Worm (Caenorhabditis elegans) whole organism, mixed stage, embryonic: ENCODE measurements around the gene str-57.

Experiments used
- ces-1 ChIP-seq: fragments of 150-350 bp; optimal IDR thresholded peaks from 2 replicates; lab custom pipeline; 2014; ENCODE audit warnings: missing biosample characterization, missing genetic modification reagents, missing genetic modification characterization
- elt-3 ChIP-seq: fragments of 150-350 bp; optimal IDR thresholded peaks from 2 replicates; lab custom pipeline; 2014; ENCODE audit warnings: missing biosample characterization, missing genetic modification characterization
- flh-1 ChIP-seq: fragments of 200-800 bp; sonication (Bioruptor generic); optimal IDR thresholded peaks from 2 replicates; lab custom pipeline; 2018; ENCODE audit warnings: mild to moderate bottlenecking, missing genetic modification characterization, moderate library complexity, missing compliant biosample characterization
- lsy-2 ChIP-seq: fragments of 150-350 bp; optimal IDR thresholded peaks from 2 replicates; lab custom pipeline; 2014; ENCODE audit warnings: missing biosample characterization, missing genetic modification characterization
- mab-5 ChIP-seq: fragments of 150-350 bp; optimal IDR thresholded peaks from 2 replicates; lab custom pipeline; 2014; ENCODE audit warnings: missing biosample characterization, missing genetic modification characterization
- nhr-28 ChIP-seq: fragments of 150-350 bp; optimal IDR thresholded peaks from 2 replicates; lab custom pipeline; 2014; ENCODE audit warnings: missing biosample characterization, missing genetic modification characterization
- nhr-76 ChIP-seq: sonication (generic microtip); optimal IDR thresholded peaks from 2 replicates; lab custom pipeline; 2017; ENCODE audit warnings: missing biosample characterization, missing genetic modification characterization
- sem-2 ChIP-seq: fragments of 200-800 bp; sonication (Bioruptor generic); optimal IDR thresholded peaks from 2 replicates; lab custom pipeline; 2018; ENCODE audit warnings: mild to moderate bottlenecking, missing genetic modification characterization, missing compliant biosample characterization
- snpc-4 ChIP-seq: fragments of 150-350 bp; optimal IDR thresholded peaks from 2 replicates; lab custom pipeline; 2014; ENCODE audit warnings: missing biosample characterization, missing genetic modification characterization
- unc-62 ChIP-seq: fragments of 150-350 bp; optimal IDR thresholded peaks from 2 replicates; lab custom pipeline; 2014; ENCODE audit warnings: missing biosample characterization, missing genetic modification reagents, missing genetic modification characterization

ce11 chrV:15897696-15898095 is 27.2 kb downstream of the str-57 start, which contains the start of gene str-60:
- TF ChIP-seq lsy-2 (tag; lab: Kevin White, UChicago) (no peak), flh-1 (GFP tag; lab: Kevin White, UChicago) (no peak), unc-62 (GFP tag; lab: Kevin White, UChicago) (no peak), snpc-4 (no peak), elt-3 (tag; lab: Kevin White, UChicago) (no peak), nhr-76 (tag; lab: Kevin White, UChicago) (no peak), nhr-28 (tag; lab: Kevin White, UChicago) (no peak), mab-5 (tag; lab: Kevin White, UChicago) (no peak), ces-1 (no peak), sem-2 (no peak)
